Worm (Caenorhabditis elegans): Measurements from ENCODE around the gene msrp-6.
"Not testable (repeated sequence)": the region's sequence is repeated elsewhere in the genome, so short reads cannot be mapped to it uniquely, and the experiment has no call there.

The msrp-6 gene

DNA sequence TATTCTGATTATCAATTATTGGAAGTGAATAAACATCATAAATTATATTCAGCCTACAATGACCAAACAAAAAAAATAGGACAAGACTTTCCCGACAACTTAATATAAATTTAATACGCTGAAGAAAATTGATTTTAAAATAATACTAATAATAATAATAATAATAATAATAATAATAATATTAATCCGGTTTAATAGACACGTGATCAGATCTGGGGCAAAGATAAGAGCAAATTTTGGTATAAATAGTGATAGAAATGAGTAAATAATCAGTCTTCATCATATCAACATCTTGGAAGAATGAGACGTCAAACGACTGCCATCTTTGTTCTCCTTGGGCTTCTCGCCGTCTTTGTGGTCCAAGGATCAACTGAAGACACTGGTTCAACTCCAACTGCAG is at the start of gene msrp-6:
Gene msrp-6, plus strand, starts transcription at position 301 of the 400 bp plus-strand sequence.
- TF ChIP-seq aha-1 (tag): peak; percentile 25
- peak in 1 of 2 experiments; percentile 28 for TF ChIP-seq unc-62 (GFP tag; optimal IDR thresholded peaks at IDR 0.05 in 1 of 2)
- not testable (repeated sequence) for TF ChIP-seq unc-62 (tag; optimal IDR thresholded peaks at IDR 0.05)

DNA sequence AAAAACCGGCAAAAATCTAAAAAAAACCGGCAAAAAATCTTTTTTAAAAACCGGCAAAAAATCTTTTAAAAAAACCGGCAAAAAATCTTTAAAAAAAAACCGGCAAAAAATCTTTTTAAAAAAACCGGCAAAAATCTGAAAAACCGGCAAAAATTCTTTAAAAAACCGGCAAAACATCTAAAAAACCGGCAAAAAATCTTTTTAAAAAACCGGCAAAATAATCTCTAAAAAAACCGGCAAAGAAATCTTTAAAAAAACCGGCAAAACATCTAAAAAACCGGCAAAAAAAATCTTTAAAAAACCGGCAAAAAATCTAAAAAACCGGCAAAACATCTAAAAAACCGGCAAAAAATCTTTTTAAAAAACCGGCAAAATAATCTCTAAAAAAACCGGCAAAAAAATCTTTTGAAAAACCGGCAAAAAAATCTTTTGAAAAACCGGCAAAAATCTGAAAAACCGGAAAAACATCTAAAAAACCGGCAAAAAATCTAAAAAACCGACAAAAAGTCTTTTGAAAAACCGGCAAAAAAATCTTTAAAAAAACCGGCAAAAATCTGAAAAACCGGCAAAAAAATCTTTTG is 48.8 kb upstream of the msrp-6 start:
- TF ChIP-seq aha-1 (tag): peak; percentile 22

ce11 chrII:2578216-2578615 is 41.0 kb upstream of the msrp-6 start:
- TF ChIP-seq cey-2 (tag; optimal IDR thresholded peaks at IDR 0.05; ENCODE audit: borderline replicate concordance, insufficient read depth) (no peak), Y105C5A.15 (GFP tag; IDR thresholded peaks at IDR 0.05) (no peak), aha-1 (tag) (peak; percentile 91), Y75B8A.6 (GFP tag; IDR thresholded peaks at IDR 0.05) (no peak), ces-1 (GFP tag; optimal IDR thresholded peaks at IDR 0.05) (no peak)

DNA sequence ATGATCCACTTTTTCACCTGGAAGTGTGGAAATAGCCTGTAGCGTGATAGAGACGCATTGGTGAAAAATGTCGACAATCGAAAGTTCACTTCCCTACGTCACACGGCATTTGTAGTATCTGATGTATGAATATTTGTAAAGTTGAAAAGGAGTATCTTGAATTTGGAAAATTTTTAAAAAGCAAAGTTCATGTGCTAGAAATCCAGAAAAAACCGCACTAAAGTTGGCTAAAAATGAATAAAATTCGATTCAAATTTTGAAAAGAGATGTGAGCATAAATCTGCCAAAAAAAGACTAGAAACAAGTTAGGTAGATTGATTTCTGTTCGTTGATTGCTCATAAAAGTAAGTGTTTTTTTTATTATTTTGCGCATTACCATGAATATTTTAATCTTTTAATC is 36.2 kb upstream of the msrp-6 start, which contains the start of gene sri-74:
Gene sri-74, minus strand, starts transcription at position 101 of the 400 bp plus-strand sequence.
- TF ChIP-seq mes-2 (tag; optimal IDR thresholded peaks at IDR 0.05; ENCODE audit: poor library complexity, severe bottlenecking): no peak
- no peak for TF ChIP-seq arid-1 (GFP tag; conservative IDR thresholded peaks at IDR 0.05)
- no peak for TF ChIP-seq zip-2 (tag; optimal IDR thresholded peaks at IDR 0.05)
- TF ChIP-seq fkh-10 (GFP tag; optimal IDR thresholded peaks at IDR 0.05): no peak
- no peak for TF ChIP-seq set-16 (GFP tag; IDR thresholded peaks at IDR 0.05)
- TF ChIP-seq Y5F2A.4 (GFP tag; optimal IDR thresholded peaks at IDR 0.05): no peak

DNA sequence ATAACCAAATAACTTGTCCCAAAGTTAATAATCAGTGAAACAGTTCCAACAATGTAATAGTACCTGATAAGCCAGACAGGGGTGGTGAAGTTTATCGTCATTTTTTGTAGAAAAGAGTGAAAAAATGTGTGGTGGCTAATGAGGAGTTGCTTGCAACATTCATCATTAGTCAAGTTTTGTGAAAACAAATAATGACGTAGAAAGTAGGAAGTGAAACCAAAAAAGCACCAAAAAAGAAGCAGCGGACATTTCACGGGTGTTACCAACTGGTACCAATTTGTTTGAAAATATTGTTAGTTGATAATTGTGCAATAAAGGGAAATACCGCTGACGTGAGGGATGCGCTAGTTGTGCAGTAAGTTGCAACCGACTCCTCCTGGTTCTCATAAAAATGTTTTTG is 33.8 kb upstream of the msrp-6 start, which contains the start of gene sri-36:
Gene sri-36, minus strand, starts transcription at position 101 of the 400 bp plus-strand sequence.
- TF ChIP-seq aha-1 (tag) (peak; percentile 9), lin-13 (GFP tag; optimal IDR thresholded peaks at IDR 0.05) (no peak)

DNA sequence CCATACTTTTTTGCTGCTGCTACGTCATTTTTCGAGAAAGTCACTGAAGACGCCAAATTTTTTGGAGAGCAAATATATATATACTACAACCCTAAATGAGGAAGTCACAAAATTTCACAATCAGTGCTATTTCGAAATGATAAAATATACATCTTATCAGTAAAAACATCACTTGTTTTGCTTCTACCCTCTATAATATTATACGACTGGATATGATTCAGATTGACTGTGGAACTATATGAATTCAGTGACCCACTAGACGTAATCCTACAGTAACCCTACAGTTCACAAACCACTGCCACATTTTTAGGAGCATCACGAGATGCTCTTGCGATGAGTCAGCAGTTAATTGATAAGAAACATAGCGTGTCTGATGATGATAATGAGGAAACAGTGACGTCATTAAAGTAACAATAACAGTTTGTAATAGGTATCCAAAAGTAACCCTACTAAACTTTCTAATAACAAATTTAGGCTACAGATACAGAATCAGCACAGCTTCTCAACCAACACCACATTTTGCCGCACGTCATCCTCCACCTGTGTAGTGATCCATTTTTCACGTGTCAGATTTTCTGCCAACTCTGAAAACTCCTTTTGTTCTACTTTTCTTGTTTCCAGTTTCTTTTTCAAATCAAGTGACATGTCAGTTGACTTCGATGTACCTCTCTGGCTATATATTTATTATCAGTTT is 32.2 kb upstream of the msrp-6 start, which contains the start of the genes F33H12.7 and sri-39:
Gene F33H12.7, minus strand, starts transcription at position 51 of the 694 bp plus-strand sequence.
Gene sri-39, plus strand, starts transcription at position 644 of the 694 bp plus-strand sequence.
- TF ChIP-seq hlh-11 (tag; optimal IDR thresholded peaks at IDR 0.05) (peak; percentile 57), lin-1 (GFP tag; IDR thresholded peaks at IDR 0.05) (0 out of 2 replicates have a peak, but pooled peaks have one; percentile 9), T26A8.4 (GFP tag; IDR thresholded peaks at IDR 0.05) (no peak), ces-1 (GFP tag; optimal IDR thresholded peaks at IDR 0.05) (no peak), nhr-28 (tag; optimal IDR thresholded peaks at IDR 0.05) (peak; percentile 81), ztf-7 (tag; optimal IDR thresholded peaks at IDR 0.05) (no peak), nhr-77 (tag; optimal IDR thresholded peaks at IDR 0.05) (peak; percentile 38), fos-1 (tag; optimal IDR thresholded peaks at IDR 0.05) (no peak), nhr-25 (tag; optimal IDR thresholded peaks at IDR 0.05; ENCODE audit: borderline replicate concordance, insufficient read depth) (no peak), dpl-1 (GFP tag; optimal IDR thresholded peaks at IDR 0.05) (no peak), hlh-30 (tag; optimal IDR thresholded peaks at IDR 0.05; ENCODE audit: insufficient read depth) (peak; percentile 13), dmd-6 (GFP tag; IDR thresholded peaks at IDR 0.05) (peak; percentile 52), unc-62 (GFP tag; optimal IDR thresholded peaks at IDR 0.05 in 1 of 2) (peak in 1 of 2 experiments; percentile 28), unc-62 (tag; optimal IDR thresholded peaks at IDR 0.05) (no peak), pqm-1 (tag; optimal IDR thresholded peaks at IDR 0.05) (peak; percentile 87), nhr-42 (GFP tag; IDR thresholded peaks at IDR 0.05) (0 out of 2 replicates have a peak, but pooled peaks have one; percentile 10), nhr-102 (tag; optimal IDR thresholded peaks at IDR 0.05) (peak; percentile 73), pha-4 (GFP tag; IDR thresholded peaks at IDR 0.05) (no peak), pha-4 (tag; optimal IDR thresholded peaks at IDR 0.05) (no peak), tag-97 (GFP tag; IDR thresholded peaks at IDR 0.05) (no peak), dve-1 (tag; optimal IDR thresholded peaks at IDR 0.05; ENCODE audit: insufficient read depth) (no peak), nhr-76 (tag; optimal IDR thresholded peaks at IDR 0.05) (no peak), lsy-2 (tag; optimal IDR thresholded peaks at IDR 0.05) (peak in 1 of 2 experiments; percentile 75), nhr-6 (tag; optimal IDR thresholded peaks at IDR 0.05) (peak; percentile 29), Y75B8A.6 (GFP tag; IDR thresholded peaks at IDR 0.05) (no peak), madf-9 (GFP tag; conservative IDR thresholded peaks at IDR 0.05) (no peak), lin-15B (tag; optimal IDR thresholded peaks at IDR 0.05) (no peak), daf-16 (GFP tag; optimal IDR thresholded peaks at IDR 0.05) (no peak), daf-16 (tag; optimal IDR thresholded peaks at IDR 0.05) (peak; percentile 13)
